Worm (Caenorhabditis elegans) whole organism, L1 larva: ENCODE data around the gene tag-77.

Source experiments
- C04F5.9 ChIP-seq: sonication (generic microtip); optimal IDR thresholded peaks from 2 replicates; lab custom pipeline; 2016; ENCODE audit warnings: missing genetic modification characterization, missing compliant biosample characterization
- F16B12.6 ChIP-seq: fragments of 150-350 bp; optimal IDR thresholded peaks from 2 replicates; lab custom pipeline; 2014; ENCODE audit warnings: missing biosample characterization, missing genetic modification characterization
- Y116A8C.19 ChIP-seq: sonication (generic microtip); optimal IDR thresholded peaks from 2 replicates; lab custom pipeline; 2016; ENCODE audit warnings: missing compliant biosample characterization, missing genetic modification characterization, borderline replicate concordance
- alr-1 ChIP-seq: fragments of 200-800 bp; sonication (Bioruptor generic); optimal IDR thresholded peaks from 2 replicates; lab custom pipeline; 2018; ENCODE audit warnings: borderline replicate concordance, mild to moderate bottlenecking, missing genetic modification characterization, missing compliant biosample characterization
- aly-2 ChIP-seq: fragments of 150-350 bp; optimal IDR thresholded peaks from 2 replicates; lab custom pipeline; 2014; ENCODE audit warnings: missing biosample characterization, missing genetic modification characterization
- blmp-1 ChIP-seq: fragments of 150-350 bp; optimal IDR thresholded peaks from 2 replicates; lab custom pipeline; 2014; ENCODE audit warnings: missing biosample characterization, missing genetic modification characterization
- ceh-82 ChIP-seq, 3 experiments: fragments of 150-350 bp in 1 of 3; sonication (generic microtip) in 2 of 3; optimal IDR thresholded peaks; 2 replicates each; lab custom pipeline; 2014 to 2017; ENCODE audit warnings: missing biosample characterization in 3 of 3, missing genetic modification characterization in 3 of 3
- ceh-88 ChIP-seq: fragments of 200-800 bp; sonication (Bioruptor generic); IDR thresholded peaks from 2 replicates; pipeline ENCODE4 v1.3.6; 2022; ENCODE audit warnings: missing genetic modification characterization, missing compliant biosample characterization
- ceh-90 ChIP-seq: sonication (generic microtip); optimal IDR thresholded peaks from 2 replicates; lab custom pipeline; 2016; ENCODE audit warnings: missing genetic modification characterization, missing compliant biosample characterization
- dsc-1 ChIP-seq: sonication (generic microtip); optimal IDR thresholded peaks from 2 replicates; lab custom pipeline; 2016; ENCODE audit warnings: mild to moderate bottlenecking, missing genetic modification characterization, missing compliant biosample characterization
- efl-1 ChIP-seq, 4 experiments: fragments of 150-350 bp; optimal IDR thresholded peaks in 3 of 4; peaks in 1 of 4; 1 replicate in 1 of 4; 2 replicates in 3 of 4; lab custom pipeline; 2014; ENCODE audit warnings: missing biosample characterization in 2 of 4, missing genetic modification characterization in 2 of 4, missing genetic modification reagents in 2 of 4
- efl-3 ChIP-seq: fragments of 200-800 bp; sonication (Bioruptor generic); optimal IDR thresholded peaks from 2 replicates; lab custom pipeline; 2018; ENCODE audit warnings: mild to moderate bottlenecking, missing genetic modification characterization, missing compliant biosample characterization
- elt-3 ChIP-seq, 6 experiments: fragments of 150-350 bp in 1 of 6; sonication (generic microtip); optimal IDR thresholded peaks; 2 replicates each; lab custom pipeline; 2017 to 2018; ENCODE audit warnings: missing biosample characterization in 6 of 6, missing genetic modification characterization in 6 of 6, inconsistent platforms in 1 of 6
- fkh-10 ChIP-seq: sonication (generic microtip); optimal IDR thresholded peaks from 2 replicates; lab custom pipeline; 2017; ENCODE audit warnings: missing biosample characterization, missing genetic modification reagents, missing genetic modification characterization
- fkh-4 ChIP-seq: sonication (generic microtip); optimal IDR thresholded peaks from 2 replicates; lab custom pipeline; 2016; ENCODE audit warnings: missing compliant biosample characterization, missing genetic modification characterization, borderline replicate concordance
- fos-1 ChIP-seq: fragments of 150-350 bp; optimal IDR thresholded peaks from 2 replicates; lab custom pipeline; 2014; ENCODE audit warnings: missing biosample characterization, missing genetic modification characterization
- hlh-17 ChIP-seq: fragments of 200-800 bp; sonication (Bioruptor generic); optimal IDR thresholded peaks from 2 replicates; lab custom pipeline; 2018; ENCODE audit warnings: missing genetic modification characterization, mild to moderate bottlenecking, missing compliant biosample characterization, moderate library complexity, borderline replicate concordance
- lin-14 ChIP-seq: fragments of 200-800 bp; sonication (Bioruptor generic); optimal IDR thresholded peaks from 2 replicates; lab custom pipeline; 2018; ENCODE audit warnings: mild to moderate bottlenecking, missing genetic modification characterization, moderate library complexity, missing compliant biosample characterization
- lin-35 ChIP-seq, 2 experiments: fragments of 150-350 bp; optimal IDR thresholded peaks; 2 replicates each; lab custom pipeline; 2014; ENCODE audit warnings: missing biosample characterization in 2 of 2, missing genetic modification characterization in 2 of 2, missing genetic modification reagents in 2 of 2
- lir-3 ChIP-seq: sonication (generic microtip); optimal IDR thresholded peaks from 2 replicates; lab custom pipeline; 2016; ENCODE audit warnings: mild to moderate bottlenecking, missing genetic modification characterization, moderate library complexity, missing compliant biosample characterization; ENCODE audit not compliant: poor library complexity
- lsy-2 ChIP-seq, 2 experiments: fragments of 150-350 bp; optimal IDR thresholded peaks; 2 replicates each; lab custom pipeline; 2014; ENCODE audit warnings: missing biosample characterization in 2 of 2, missing genetic modification characterization in 2 of 2
- mdl-1 ChIP-seq, 2 experiments: fragments of 150-350 bp; optimal IDR thresholded peaks; 2 replicates each; lab custom pipeline; 2014 to 2017; ENCODE audit warnings: missing biosample characterization in 2 of 2, missing genetic modification characterization in 2 of 2, inconsistent platforms in 1 of 2
- mef-2 ChIP-seq: fragments of 150-350 bp; optimal IDR thresholded peaks from 2 replicates; lab custom pipeline; 2014; ENCODE audit warnings: missing biosample characterization, missing genetic modification characterization
- mep-1 ChIP-seq: fragments of 150-350 bp; optimal IDR thresholded peaks from 2 replicates; lab custom pipeline; 2014; ENCODE audit warnings: missing biosample characterization, missing genetic modification characterization
- nhr-19 ChIP-seq: fragments of 200-800 bp; sonication (Bioruptor generic); conservative IDR thresholded peaks from 2 replicates; pipeline ENCODE4 v1.3.6; 2022; ENCODE audit warnings: missing genetic modification characterization, missing compliant biosample characterization
- nhr-20 ChIP-seq: sonication (generic microtip); optimal IDR thresholded peaks from 2 replicates; lab custom pipeline; 2016; ENCODE audit warnings: mild to moderate bottlenecking, missing genetic modification characterization, missing compliant biosample characterization
- nhr-71 ChIP-seq: sonication (generic microtip); optimal IDR thresholded peaks from 2 replicates; lab custom pipeline; 2016; ENCODE audit warnings: mild to moderate bottlenecking, missing genetic modification characterization, moderate library complexity, missing compliant biosample characterization
- nhr-76 ChIP-seq: sonication (generic microtip); optimal IDR thresholded peaks from 2 replicates; lab custom pipeline; 2017; ENCODE audit warnings: missing biosample characterization, missing genetic modification characterization
- nhr-77 ChIP-seq: fragments of 150-350 bp; optimal IDR thresholded peaks from 2 replicates; lab custom pipeline; 2014; ENCODE audit warnings: missing biosample characterization, missing genetic modification characterization
- nhr-85 ChIP-seq: sonication (generic microtip); peaks from one replicate; lab custom pipeline; 2016; ENCODE audit warnings: missing genetic modification characterization, inconsistent platforms, missing compliant biosample characterization
- pax-3 ChIP-seq: fragments of 200-800 bp; sonication (Bioruptor generic); optimal IDR thresholded peaks from 2 replicates; lab custom pipeline; 2018; ENCODE audit warnings: mild to moderate bottlenecking, missing genetic modification characterization, moderate library complexity, missing compliant biosample characterization
- rnt-1 ChIP-seq: sonication (generic microtip); optimal IDR thresholded peaks from 2 replicates; lab custom pipeline; 2016; ENCODE audit warnings: mild to moderate bottlenecking, missing genetic modification characterization, moderate library complexity, missing compliant biosample characterization
- snpc-4 ChIP-seq: fragments of 150-350 bp; optimal IDR thresholded peaks from 2 replicates; lab custom pipeline; 2014; ENCODE audit warnings: missing biosample characterization, missing genetic modification characterization
- snu-23 ChIP-seq: sonication (generic microtip); optimal IDR thresholded peaks from 2 replicates; lab custom pipeline; 2016; ENCODE audit warnings: missing genetic modification characterization, missing compliant biosample characterization
- sox-4 ChIP-seq: sonication (generic microtip); optimal IDR thresholded peaks from 2 replicates; lab custom pipeline; 2016; ENCODE audit warnings: missing genetic modification characterization, missing compliant biosample characterization
- sptf-1 ChIP-seq: fragments of 150-350 bp; optimal IDR thresholded peaks from 2 replicates; lab custom pipeline; 2014; ENCODE audit warnings: missing biosample characterization, missing genetic modification characterization
- tbx-2 ChIP-seq: sonication (generic microtip); optimal IDR thresholded peaks from 2 replicates; lab custom pipeline; 2016; ENCODE audit warnings: missing genetic modification characterization, missing compliant biosample characterization
- unc-130 ChIP-seq: fragments of 150-350 bp; optimal IDR thresholded peaks from 2 replicates; lab custom pipeline; 2017; ENCODE audit warnings: missing biosample characterization, missing genetic modification characterization, inconsistent platforms
- unc-86 ChIP-seq: sonication (generic microtip); optimal IDR thresholded peaks from 2 replicates; lab custom pipeline; 2016; ENCODE audit warnings: missing genetic modification characterization, missing compliant biosample characterization
- unc-98 ChIP-seq: fragments of 200-800 bp; sonication (Bioruptor generic); IDR thresholded peaks from 2 replicates; pipeline ENCODE4 v1.3.6; 2022; ENCODE audit warnings: missing genetic modification characterization, missing compliant biosample characterization
- vab-15 ChIP-seq: sonication (generic microtip); optimal IDR thresholded peaks from 2 replicates; lab custom pipeline; 2017; ENCODE audit warnings: missing genotype, mild to moderate bottlenecking, missing genetic modification characterization, missing compliant biosample characterization
- zag-1 ChIP-seq: fragments of 150-350 bp; optimal IDR thresholded peaks from 2 replicates; lab custom pipeline; 2014; ENCODE audit warnings: missing biosample characterization, missing genetic modification characterization
- ztf-4 ChIP-seq: fragments of 150-350 bp; optimal IDR thresholded peaks from 2 replicates; lab custom pipeline; 2014; ENCODE audit warnings: missing biosample characterization, missing genetic modification characterization

Gene tag-77

ce11 chrIV:8463716-8464115 lies 46.6 kb downstream of the tag-77 start, which contains the start of gene str-176:
str-176 (minus strand) TSS chrIV:8463816.
- TF ChIP-seq nhr-20 (no peak), unc-130 (tag; lab: Kevin White, UChicago) (no peak), zag-1 (no peak), sox-4 (tag; lab: Kevin White, UChicago) (no peak), mef-2 (no peak), dsc-1 (no peak), aly-2 (tag; lab: Kevin White, UChicago) (no peak), nhr-76 (no peak)
- TF ChIP-seq, all 84 proteins: peak for 0

- no peak for TF ChIP-seq hlh-17 (GFP tag; lab: Kevin White, UChicago)
- no peak for TF ChIP-seq vab-15 (tag; lab: Kevin White, UChicago)
- TF ChIP-seq fkh-4 (tag; lab: Kevin White, UChicago): no peak
- no peak for TF ChIP-seq snpc-4
- no peak for TF ChIP-seq rnt-1 (tag; lab: Kevin White, UChicago)
- no peak for TF ChIP-seq mep-1
- no peak for TF ChIP-seq alr-1 (tag; lab: Kevin White, UChicago)
- no peak for TF ChIP-seq ztf-4 (tag; lab: Kevin White, UChicago)
- no peak for TF ChIP-seq ceh-88 (GFP tag; lab: Robert Waterston, UW)
- TF ChIP-seq mdl-1 (tag; optimal IDR thresholded peaks at IDR 0.05; lab: Kevin White, UChicago): peak in 1 of 2 experiments; percentile 57
- TF ChIP-seq blmp-1: peak; percentile 78
- no peak for TF ChIP-seq fkh-10 (GFP tag; lab: Kevin White, UChicago)
- TF ChIP-seq C04F5.9 (tag; lab: Kevin White, UChicago): no peak
- peak; percentile 37 for TF ChIP-seq unc-130 (tag; lab: Kevin White, UChicago)
- no peak for TF ChIP-seq Y116A8C.19 (tag; lab: Kevin White, UChicago)
- no peak for TF ChIP-seq ceh-82 (tag; optimal IDR thresholded peaks at IDR 0.05; lab: Kevin White, UChicago)
- no peak for TF ChIP-seq nhr-77 (tag; lab: Kevin White, UChicago)
- peak in 5 of 6 experiments; percentile 44 to 85 (median 69) for TF ChIP-seq elt-3 (tag; optimal IDR thresholded peaks at IDR 0.05; lab: Kevin White, UChicago)
- peak; percentile 40 for TF ChIP-seq nhr-19 (GFP tag; lab: Robert Waterston, UW)
- TF ChIP-seq lin-14 (GFP tag; lab: Kevin White, UChicago): peak; percentile 46
- TF ChIP-seq sox-4 (tag; lab: Kevin White, UChicago): no peak
- no peak for TF ChIP-seq efl-3 (GFP tag; lab: Kevin White, UChicago)
- TF ChIP-seq sptf-1 (tag; lab: Kevin White, UChicago): no peak
- peak; percentile 74 for TF ChIP-seq nhr-20
- peak; percentile 40 for TF ChIP-seq snu-23 (GFP tag; lab: Kevin White, UChicago)
- no peak for TF ChIP-seq unc-98
- TF ChIP-seq lsy-2 (tag; optimal IDR thresholded peaks at IDR 0.05; lab: Kevin White, UChicago): peak in 1 of 2 experiments; percentile 2
- TF ChIP-seq lin-35 (GFP tag; optimal IDR thresholded peaks at IDR 0.05; lab: Kevin White, UChicago): peak in 1 of 2 experiments; percentile 56
- no peak for TF ChIP-seq fos-1 (tag; lab: Kevin White, UChicago)
- no peak for TF ChIP-seq unc-86 (tag; lab: Kevin White, UChicago)
- peak; percentile 47 for TF ChIP-seq nhr-71 (tag; lab: Kevin White, UChicago)
- no peak for TF ChIP-seq ceh-90
- peak; percentile 57 for TF ChIP-seq tbx-2 (tag; lab: Kevin White, UChicago)
- no peak for TF ChIP-seq mef-2
- no peak for TF ChIP-seq F16B12.6 (tag; lab: Kevin White, UChicago)
- no peak for TF ChIP-seq lir-3
- peak; percentile 80 for TF ChIP-seq nhr-85 (tag; lab: Kevin White, UChicago)
Observed at ce11 chrIV:8463069-8463468, 47.3 kb downstream of the tag-77 start.

- no peak for TF ChIP-seq efl-1 (optimal IDR thresholded peaks at IDR 0.05; lab: Kevin White, UChicago)
- TF ChIP-seq efl-1 (GFP tag; optimal IDR thresholded peaks at IDR 0.05 in 1 of 2; lab: Kevin White, UChicago): peak in 1 of 2 experiments; percentile 52
- TF ChIP-seq snu-23 (GFP tag; lab: Kevin White, UChicago): no peak
- no peak for TF ChIP-seq pax-3 (tag; lab: Kevin White, UChicago)
- no peak for TF ChIP-seq sptf-1 (tag; lab: Kevin White, UChicago)
- no peak for TF ChIP-seq ceh-90
- no peak for TF ChIP-seq ceh-82 (tag; optimal IDR thresholded peaks at IDR 0.05; lab: Kevin White, UChicago)
- no peak for TF ChIP-seq lir-3
Observed at ce11 chrIV:8462376-8462775, 48.0 kb downstream of the tag-77 start.
